Worm (Caenorhabditis elegans) whole organism, young adult: ENCODE results near the gene R10D12.7.

Source experiments
- Y67H2A.10 ChIP-seq: fragments of 200-800 bp; sonication (Bioruptor generic); conservative IDR thresholded peaks from 2 replicates; pipeline ENCODE4 v1.3.6; 2022; ENCODE audit warnings: missing genetic modification reagents, missing genetic modification characterization, missing compliant biosample characterization
- efl-1 ChIP-seq: fragments of 150-350 bp; optimal IDR thresholded peaks from 2 replicates; lab custom pipeline; 2014; ENCODE audit warnings: missing biosample characterization, missing genetic modification reagents, missing genetic modification characterization
- nhr-120 ChIP-seq: fragments of 200-800 bp; sonication (Bioruptor generic); IDR thresholded peaks from 2 replicates; pipeline ENCODE4 v1.3.6; 2022; ENCODE audit warnings: missing genetic modification characterization, missing compliant biosample characterization
- ztf-28 ChIP-seq: fragments of 200-800 bp; sonication (Bioruptor generic); IDR thresholded peaks from 2 replicates; pipeline ENCODE4 v1.3.6; 2022; ENCODE audit warnings: missing genetic modification reagents, missing genetic modification characterization, missing compliant biosample characterization

DNA sequence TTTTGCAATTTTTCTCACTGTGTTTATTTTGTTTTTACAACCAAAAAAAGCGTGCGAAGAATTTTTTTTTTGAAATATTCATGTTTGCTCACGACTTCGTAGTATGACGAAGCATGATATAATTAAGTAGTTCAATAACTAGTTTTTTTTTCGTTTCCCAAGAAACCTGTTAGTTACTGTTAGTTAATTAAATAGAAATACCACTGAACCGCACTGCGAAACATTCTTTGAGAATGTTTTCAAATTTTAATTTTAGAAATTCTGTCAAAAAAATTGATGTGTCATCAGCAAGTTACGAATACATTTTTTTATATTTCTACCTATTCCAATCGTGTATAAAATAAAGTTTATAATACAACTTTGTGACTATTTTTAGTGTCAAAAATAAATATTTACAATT is 23.5 kb upstream of the R10D12.7 start, which contains the start of gene srxa-12:
- TF ChIP-seq nhr-120 (GFP tag; lab: Robert Waterston, UW) (no peak), ztf-28 (GFP tag; lab: Robert Waterston, UW) (no peak), Y67H2A.10 (no peak), efl-1 (GFP tag; lab: Kevin White, UChicago) (no peak)
